Fruit fly (Drosophila melanogaster) whole organism: ENCODE measurements around the gene mib1.

Source experiments
- psq ChIP-seq: fragments of >200 bp; optimal IDR thresholded peaks from 2 replicates; lab custom pipeline; 2017
- usp ChIP-seq: fragments of >200 bp; optimal IDR thresholded peaks from 2 replicates; lab custom pipeline; 2017; ENCODE audit warnings: missing biosample characterization, missing genetic modification characterization, mixed read lengths

DNA sequence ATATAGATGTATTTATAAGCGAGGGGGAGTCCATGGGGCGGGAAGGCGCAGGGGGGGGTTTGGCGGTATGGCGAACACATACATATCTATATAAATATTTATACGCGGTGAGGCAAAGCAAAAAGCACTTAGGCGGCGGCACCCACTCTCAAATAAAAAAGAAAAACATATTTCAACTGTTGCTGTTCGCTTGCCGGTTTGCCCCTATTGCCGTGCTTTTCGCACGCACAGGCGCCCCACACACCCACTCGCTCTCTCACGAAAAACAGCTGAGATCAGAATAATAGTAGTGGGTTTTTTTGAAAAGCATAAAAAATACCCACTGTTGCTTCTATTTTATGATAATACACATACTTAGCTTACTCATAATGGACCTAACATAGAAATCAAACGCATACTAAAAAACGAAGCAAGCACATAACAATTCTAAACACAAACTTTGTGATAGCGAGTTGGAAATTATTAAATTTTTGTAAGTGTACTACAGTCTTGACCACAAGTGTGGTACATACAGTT, 10.4 kb downstream of the mib1 start:
- TF ChIP-seq psq (lab: Kevin White, UChicago) (no peak), usp (no peak)
